Fruit fly (Drosophila melanogaster) whole organism, embryonic: ENCODE data around the gene CG43346.
A peak's percentile ranks its signal among the peaks of the same experiment; 100 is the strongest.

Source experiments
- Ada2b ChIP-seq: fragments of 200-800 bp; sonication (Bioruptor generic); IDR thresholded peaks from 2 replicates; pipeline ENCODE4 v1.3.6; 2022; ENCODE audit warnings: missing biosample characterization, missing genetic modification characterization
- B-H1 ChIP-seq: fragments of 200-800 bp; sonication (Bioruptor generic); IDR thresholded peaks from 3 replicates; pipeline ENCODE4 v1.3.6; 2022; ENCODE audit warnings: missing biosample characterization, missing genetic modification characterization
- Bgb ChIP-seq: fragments of 200-800 bp; sonication (Bioruptor generic); IDR thresholded peaks from 2 replicates; pipeline ENCODE4 v1.3.6; 2022; ENCODE audit warnings: missing biosample characterization, missing genetic modification characterization; ENCODE audit not compliant: partially characterized antibody
- CG11696 ChIP-seq: fragments of 200-800 bp; sonication (Bioruptor generic); IDR thresholded peaks from 2 replicates; pipeline ENCODE4 v1.3.6; 2022; ENCODE audit warnings: missing biosample characterization, missing genetic modification characterization
- CG12219 ChIP-seq: fragments of 200-800 bp; sonication (Bioruptor generic); optimal IDR thresholded peaks from 3 replicates; lab custom pipeline; 2018; ENCODE audit warnings: missing biosample characterization, mild to moderate bottlenecking, missing genetic modification characterization
- CG14050 ChIP-seq: fragments of 200-800 bp; sonication (Bioruptor generic); IDR thresholded peaks from 3 replicates; pipeline ENCODE4 v1.3.6; 2022; ENCODE audit warnings: missing biosample characterization, missing genetic modification characterization
- CG17385 ChIP-seq: fragments of 200-800 bp; sonication (Bioruptor generic); optimal IDR thresholded peaks from 3 replicates; lab custom pipeline; 2018; ENCODE audit warnings: missing biosample characterization, mild to moderate bottlenecking, missing genetic modification characterization
- CG17802 ChIP-seq: fragments of 200-800 bp; sonication (Bioruptor generic); optimal IDR thresholded peaks from 2 replicates; lab custom pipeline; 2018; ENCODE audit warnings: missing biosample characterization, mild to moderate bottlenecking, missing genetic modification characterization, moderate library complexity
- CG18619 ChIP-seq: fragments of 200-800 bp; sonication (Bioruptor generic); optimal IDR thresholded peaks from 3 replicates; lab custom pipeline; 2017; ENCODE audit warnings: missing biosample characterization, mild to moderate bottlenecking, missing genetic modification characterization
- CG30431 ChIP-seq: fragments of 200-800 bp; sonication (Bioruptor generic); optimal IDR thresholded peaks from 2 replicates; lab custom pipeline; 2017; ENCODE audit warnings: missing biosample characterization, missing genetic modification characterization
- CG31388 ChIP-seq: fragments of 200-800 bp; sonication (Bioruptor generic); optimal IDR thresholded peaks from 2 replicates; lab custom pipeline; 2016; ENCODE audit warnings: missing biosample characterization, missing genetic modification characterization
- CG3281 ChIP-seq: fragments of 200-800 bp; sonication (Bioruptor generic); optimal IDR thresholded peaks from 3 replicates; lab custom pipeline; 2017; ENCODE audit warnings: missing biosample characterization, mild to moderate bottlenecking, missing genetic modification characterization
- CG4730 ChIP-seq: fragments of 200-800 bp; sonication (Bioruptor generic); IDR thresholded peaks from 2 replicates; pipeline ENCODE4 v1.3.6; 2022; ENCODE audit warnings: missing biosample characterization, missing genetic modification characterization
- CG5180 ChIP-seq: fragments of 200-800 bp; sonication (Bioruptor generic); optimal IDR thresholded peaks from 3 replicates; lab custom pipeline; 2017; ENCODE audit warnings: missing biosample characterization, missing genetic modification characterization, mild to moderate bottlenecking, moderate library complexity, missing genetic modification reagents
- CG5953 ChIP-seq: fragments of 200-800 bp; sonication (Bioruptor generic); IDR thresholded peaks from 2 replicates; pipeline ENCODE4 v1.3.6; 2022; ENCODE audit warnings: missing biosample characterization, missing genetic modification characterization
- CG6765 ChIP-seq: fragments of 200-800 bp; sonication (Bioruptor generic); optimal IDR thresholded peaks from 3 replicates; lab custom pipeline; 2017; ENCODE audit warnings: missing biosample characterization, mild to moderate bottlenecking, missing genetic modification characterization
- CG6813 ChIP-seq: fragments of 200-800 bp; sonication (Bioruptor generic); optimal IDR thresholded peaks from 2 replicates; lab custom pipeline; 2017; ENCODE audit warnings: missing biosample characterization, missing genetic modification characterization, mild to moderate bottlenecking, moderate library complexity, missing genetic modification reagents
- CG7556 ChIP-seq: fragments of 200-800 bp; sonication (Bioruptor generic); optimal IDR thresholded peaks from 2 replicates; lab custom pipeline; 2017; ENCODE audit warnings: missing biosample characterization, mild to moderate bottlenecking, missing genetic modification characterization
- CG8281 ChIP-seq: fragments of 200-800 bp; sonication (Bioruptor generic); optimal IDR thresholded peaks from 2 replicates; lab custom pipeline; 2018; ENCODE audit warnings: missing biosample characterization, mild to moderate bottlenecking, missing genetic modification characterization, moderate library complexity
- CG9609 ChIP-seq: fragments of 200-800 bp; sonication (Bioruptor generic); optimal IDR thresholded peaks from 3 replicates; lab custom pipeline; 2016; ENCODE audit warnings: missing biosample characterization, missing genetic modification characterization
- CG9876 ChIP-seq: fragments of 200-800 bp; sonication (Bioruptor generic); optimal IDR thresholded peaks from 2 replicates; lab custom pipeline; 2016; ENCODE audit warnings: missing biosample characterization, missing genetic modification characterization
- D19A ChIP-seq: fragments of 200-800 bp; optimal IDR thresholded peaks from 3 replicates; lab custom pipeline; 2019; ENCODE audit warnings: missing biosample characterization, mild to moderate bottlenecking, missing genetic modification characterization, moderate library complexity
- Doc2 ChIP-seq: fragments of 200-800 bp; sonication (Bioruptor generic); IDR thresholded peaks from 2 replicates; pipeline ENCODE4 v1.3.6; 2022; ENCODE audit warnings: missing biosample characterization, missing genetic modification characterization
- E2f1 ChIP-seq: fragments of 200-800 bp; sonication (Bioruptor generic); IDR thresholded peaks from 2 replicates; pipeline ENCODE4 v1.3.6; 2022; ENCODE audit warnings: missing biosample characterization, missing genetic modification characterization
- H2.0 ChIP-seq: fragments of 200-800 bp; sonication (Bioruptor generic); IDR thresholded peaks from 2 replicates; pipeline ENCODE4 v1.3.6; 2022; ENCODE audit warnings: missing biosample characterization, missing genetic modification characterization
- HLH4C ChIP-seq: fragments of 200-800 bp; sonication (Bioruptor generic); IDR thresholded peaks from 3 replicates; pipeline ENCODE4 v1.3.6; 2022; ENCODE audit warnings: missing biosample characterization, missing genetic modification characterization; ENCODE audit not compliant: partially characterized antibody
- Hr78 ChIP-seq, 2 experiments: fragments of 200-800 bp in 1 of 2; fragments of >200 bp in 1 of 2; sonication (Bioruptor generic) in 1 of 2; optimal IDR thresholded peaks; 2 replicates each; lab custom pipeline; 2017 to 2019; ENCODE audit warnings: missing biosample characterization in 2 of 2, missing genetic modification characterization in 2 of 2, mild to moderate bottlenecking in 1 of 2, moderate library complexity in 1 of 2
- NC2α ChIP-seq: fragments of 200-800 bp; sonication (Bioruptor generic); optimal IDR thresholded peaks from 2 replicates; lab custom pipeline; 2016; ENCODE audit warnings: missing biosample characterization, missing genetic modification characterization
- Ravus ChIP-seq: fragments of 200-800 bp; sonication (Bioruptor generic); IDR thresholded peaks from 2 replicates; pipeline ENCODE4 v1.3.6; 2022; ENCODE audit warnings: missing biosample characterization, missing genetic modification characterization
- chm ChIP-seq: fragments of 200-800 bp; sonication (Bioruptor generic); IDR thresholded peaks from 2 replicates; pipeline ENCODE4 v1.3.6; 2022; ENCODE audit warnings: missing biosample characterization, missing genetic modification characterization
- croc ChIP-seq: fragments of 200-800 bp; sonication (Bioruptor generic); conservative IDR thresholded peaks from 3 replicates; pipeline ENCODE4 v1.3.6; 2022; ENCODE audit warnings: missing biosample characterization, missing genetic modification characterization
- crp ChIP-seq, 2 experiments: fragments of 200-800 bp; sonication (Bioruptor generic); optimal IDR thresholded peaks; 2 replicates in 1 of 2; 3 replicates in 1 of 2; lab custom pipeline; 2017; ENCODE audit warnings: missing biosample characterization in 2 of 2, missing genetic modification characterization in 2 of 2, mild to moderate bottlenecking in 1 of 2, moderate library complexity in 1 of 2
- danr ChIP-seq: fragments of 200-800 bp; sonication (Bioruptor generic); IDR thresholded peaks from 2 replicates; pipeline ENCODE4 v1.3.6; 2022; ENCODE audit warnings: missing biosample characterization, missing genetic modification characterization
- dysf ChIP-seq: fragments of 200-800 bp; sonication (Bioruptor generic); IDR thresholded peaks from 3 replicates; pipeline ENCODE4 v1.3.6; 2022; ENCODE audit warnings: missing biosample characterization, missing genetic modification characterization
- gsb-n ChIP-seq: fragments of 200-800 bp; sonication (Bioruptor generic); optimal IDR thresholded peaks from 3 replicates; lab custom pipeline; 2018; ENCODE audit warnings: missing biosample characterization, mild to moderate bottlenecking, missing genetic modification characterization
- hbn ChIP-seq: fragments of 200-800 bp; sonication (Bioruptor generic); IDR thresholded peaks from 2 replicates; pipeline ENCODE4 v1.3.6; 2022; ENCODE audit warnings: missing biosample characterization, missing genetic modification characterization; ENCODE audit not compliant: partially characterized antibody
- inv ChIP-seq: fragments of 200-800 bp; sonication (Bioruptor generic); IDR thresholded peaks from 2 replicates; pipeline ENCODE4 v1.3.6; 2022; ENCODE audit warnings: missing biosample characterization, missing genetic modification characterization; ENCODE audit not compliant: partially characterized antibody
- luna ChIP-seq: fragments of 200-800 bp; sonication (Bioruptor generic); optimal IDR thresholded peaks from 2 replicates; lab custom pipeline; 2016; ENCODE audit warnings: missing biosample characterization, missing genetic modification characterization
- pan ChIP-seq, 4 experiments: fragments of >200 bp in 3 of 4; fragments of 200-800 bp in 1 of 4; sonication (Bioruptor generic) in 1 of 4; optimal IDR thresholded peaks in 3 of 4; IDR thresholded peaks in 1 of 4; 2 replicates each; pipeline versions ENCODE4 v1.3.6 to Lab custom; 2017 to 2022; ENCODE audit warnings: missing biosample characterization in 2 of 4, missing genetic modification characterization in 2 of 4, mixed read lengths in 1 of 4
- peb ChIP-seq: fragments of 200-800 bp; sonication (Bioruptor generic); IDR thresholded peaks from 2 replicates; pipeline ENCODE4 v1.3.6; 2022; ENCODE audit warnings: missing biosample characterization, missing genetic modification characterization
- prd ChIP-seq, 3 experiments: fragments of >200 bp in 2 of 3; fragments of 200-800 bp in 1 of 3; sonication (Bioruptor generic) in 1 of 3; optimal IDR thresholded peaks in 2 of 3; IDR thresholded peaks in 1 of 3; 2 replicates in 2 of 3; 3 replicates in 1 of 3; pipeline versions ENCODE4 v1.3.6 to Lab custom; 2017 to 2022; ENCODE audit warnings: missing biosample characterization in 1 of 3, missing genetic modification characterization in 1 of 3
- repo ChIP-seq: fragments of 200-800 bp; sonication (Bioruptor generic); optimal IDR thresholded peaks from 2 replicates; lab custom pipeline; 2016; ENCODE audit warnings: missing biosample characterization, missing genetic modification characterization
- row ChIP-seq: fragments of 200-800 bp; sonication (Bioruptor generic); IDR thresholded peaks from 3 replicates; pipeline ENCODE4 v1.3.6; 2022; ENCODE audit warnings: missing biosample characterization, missing genetic modification characterization
- sob ChIP-seq: fragments of 200-800 bp; sonication (Bioruptor generic); IDR thresholded peaks from 2 replicates; pipeline ENCODE4 v1.3.6; 2022; ENCODE audit warnings: missing biosample characterization, missing genetic modification characterization
- stc ChIP-seq: fragments of 200-800 bp; sonication (Bioruptor generic); IDR thresholded peaks from 2 replicates; pipeline ENCODE4 v1.3.6; 2022; ENCODE audit warnings: missing biosample characterization, missing genetic modification characterization
- tgo ChIP-seq: fragments of 200-800 bp; sonication (Bioruptor generic); IDR thresholded peaks from 3 replicates; pipeline ENCODE4 v1.3.6; 2022; ENCODE audit warnings: missing biosample characterization, missing genetic modification characterization
- twi ChIP-seq: fragments of 200-800 bp; optimal IDR thresholded peaks from 2 replicates; lab custom pipeline; 2019; ENCODE audit warnings: missing biosample characterization, mild to moderate bottlenecking, missing genetic modification characterization, moderate library complexity

Gene CG43346

DNA sequence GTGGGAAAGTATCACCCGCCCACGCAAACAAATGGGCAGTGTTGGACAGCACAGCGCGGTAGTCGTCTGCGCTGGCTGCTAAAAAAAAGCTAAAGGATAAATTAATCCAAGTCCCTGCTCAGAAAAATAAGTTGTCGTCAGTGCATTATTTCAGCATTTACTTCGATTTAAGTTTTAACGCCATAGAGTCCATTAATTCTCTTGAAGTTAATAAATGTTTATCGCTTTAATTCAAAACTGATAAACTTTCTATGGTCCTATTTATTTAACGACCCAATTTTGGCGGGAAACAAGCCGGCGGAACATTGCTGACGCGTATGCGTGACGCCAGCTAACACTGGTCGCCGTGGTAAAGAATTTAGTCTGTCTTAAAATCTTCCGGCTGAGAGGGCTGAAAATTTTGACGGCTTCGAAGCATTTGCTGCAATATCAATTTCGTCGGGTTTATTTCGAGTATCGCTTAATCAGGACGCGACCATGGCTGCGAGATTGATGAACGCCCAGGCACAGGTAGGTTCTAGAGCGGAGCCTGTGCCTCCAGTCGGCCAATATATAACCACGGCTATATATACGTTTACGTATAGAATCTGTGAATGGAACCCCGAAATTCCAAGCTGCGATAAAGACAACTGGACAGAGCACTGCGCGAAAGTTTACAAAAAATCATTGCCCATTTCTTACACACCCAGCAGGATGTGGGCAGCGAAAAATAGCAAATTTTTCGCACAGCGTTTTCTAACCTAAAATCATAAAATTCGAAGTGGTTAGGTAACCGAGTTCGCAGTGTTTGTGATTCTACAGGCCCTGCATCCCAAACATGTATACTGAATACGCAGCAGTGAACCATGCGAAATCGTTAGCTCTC, at the start of gene CG43346, which contains the start of the genes mAcon1 and CG43345 (continued):
- 0 out of 2 replicates have a peak, but pooled peaks have one; percentile 10 for TF ChIP-seq Bgb (GFP tag; lab: Robert Waterston, UW)
- peak; percentile 6; the same call in 1 of the 2 replicates for TF ChIP-seq chm (GFP tag; lab: Robert Waterston, UW)
- no peak for TF ChIP-seq CG5180 (GFP tag; lab: Kevin White, UChicago)
- TF ChIP-seq inv (GFP tag; lab: Robert Waterston, UW) = peak; percentile 31; the same call in 1 of the 2 replicates
- TF ChIP-seq CG11696 (GFP tag; lab: Robert Waterston, UW) = no peak
- TF ChIP-seq gsb-n (tag; lab: Kevin White, UChicago) = no peak
- peak; percentile 97 for TF ChIP-seq row (GFP tag; lab: Robert Waterston, UW)
- peak; percentile 78 for TF ChIP-seq sob
- peak; percentile 86 for TF ChIP-seq CG3281
- no peak for TF ChIP-seq Ravus (GFP tag; lab: Robert Waterston, UW)
- peak; percentile 58 for TF ChIP-seq tgo (GFP tag; lab: Robert Waterston, UW)
- TF ChIP-seq peb (GFP tag; lab: Robert Waterston, UW) = no peak; the same call in 1 of the 2 replicates
- TF ChIP-seq CG8281 (tag; lab: Kevin White, UChicago) = peak; percentile 39
- TF ChIP-seq Ada2b (GFP tag; lab: Robert Waterston, UW) = peak; percentile 33; the same call in 1 of the 2 replicates
- peak; percentile 76 for TF ChIP-seq luna (GFP tag; lab: Kevin White, UChicago)
- peak; percentile 66; the same call in 1 of the 2 replicates for TF ChIP-seq danr (GFP tag; lab: Robert Waterston, UW)
- no peak for TF ChIP-seq CG31388 (GFP tag; lab: Kevin White, UChicago)
- peak; percentile 27; the same call in 2 of the 3 replicates for TF ChIP-seq CG14050
- TF ChIP-seq CG9876 (GFP tag; lab: Kevin White, UChicago) = peak; percentile 70
- no peak; the same call in 1 of the 2 replicates for TF ChIP-seq E2f1 (GFP tag; lab: Robert Waterston, UW)
- TF ChIP-seq CG12219 (GFP tag; lab: Kevin White, UChicago) = peak; percentile 60
- TF ChIP-seq CG30431 (GFP tag; lab: Kevin White, UChicago) = peak; percentile 68
- TF ChIP-seq CG7556 = peak; percentile 76
- peak; percentile 35; the same call in 1 of the 2 replicates for TF ChIP-seq CG4730 (GFP tag; lab: Robert Waterston, UW)
- no peak for TF ChIP-seq CG6813 (GFP tag; lab: Kevin White, UChicago)
- peak; percentile 41; the same call in 1 of the 3 replicates for TF ChIP-seq B-H1 (GFP tag; lab: Robert Waterston, UW)
- TF ChIP-seq Doc2 (GFP tag; lab: Robert Waterston, UW) = no peak
- peak; percentile 69 for TF ChIP-seq repo
- peak; percentile 87 for TF ChIP-seq CG9609
- TF ChIP-seq Hr78 (GFP tag; optimal IDR thresholded peaks at IDR 0.05; lab: Kevin White, UChicago) = no peak
- TF ChIP-seq hbn (GFP tag; lab: Robert Waterston, UW) = no peak
- no peak for TF ChIP-seq HLH4C (GFP tag; lab: Robert Waterston, UW)
- TF ChIP-seq CG18619 = peak; percentile 78
- TF ChIP-seq H2.0 = no peak
- no peak for TF ChIP-seq CG17802 (tag; lab: Kevin White, UChicago)
- no peak; the same call in 1 of the 2 replicates for TF ChIP-seq CG5953 (GFP tag; lab: Robert Waterston, UW)
- no peak for TF ChIP-seq pan (optimal IDR thresholded peaks at IDR 0.05; lab: Kevin White, UChicago)
- no peak for TF ChIP-seq pan (GFP tag; optimal IDR thresholded peaks at IDR 0.05 in 1 of 2, IDR thresholded peaks at IDR 0.05 in 1 of 2)
- TF ChIP-seq twi (tag; lab: Kevin White, UChicago) = peak; percentile 69
- no peak for TF ChIP-seq prd (optimal IDR thresholded peaks at IDR 0.05; lab: Kevin White, UChicago)
- TF ChIP-seq prd (GFP tag; IDR thresholded peaks at IDR 0.05; lab: Robert Waterston, UW) = peak; percentile 78; the same call in 2 of the 3 replicates
- peak; percentile 27 for TF ChIP-seq CG6765 (GFP tag; lab: Kevin White, UChicago)
- TF ChIP-seq CG17385 (GFP tag; lab: Kevin White, UChicago) = peak; percentile 75
- peak; percentile 82 for TF ChIP-seq NC2α
- TF ChIP-seq dysf = peak; percentile 80
- no peak for TF ChIP-seq stc (GFP tag; lab: Robert Waterston, UW)
- no peak for TF ChIP-seq D19A (tag; lab: Kevin White, UChicago)
- peak; percentile 64 for TF ChIP-seq croc (GFP tag; lab: Robert Waterston, UW)
- TF ChIP-seq crp (GFP tag; optimal IDR thresholded peaks at IDR 0.05; lab: Kevin White, UChicago) = peak in 1 of 2 experiments; percentile 80
